Worm (Caenorhabditis elegans) whole organism, late embryonic: ENCODE data around the gene ztf-29.

Source experiments
- C08G9.2 ChIP-seq: sonication (generic microtip); optimal IDR thresholded peaks from 2 replicates; lab custom pipeline; 2016; ENCODE audit warnings: mild to moderate bottlenecking, missing genetic modification characterization, moderate library complexity, missing compliant biosample characterization
- C38D4.7 ChIP-seq: fragments of 200-800 bp; sonication (Bioruptor generic); optimal IDR thresholded peaks from 2 replicates; lab custom pipeline; 2018; ENCODE audit warnings: mild to moderate bottlenecking, missing genetic modification characterization, moderate library complexity, missing compliant biosample characterization
- F13H6.1 ChIP-seq: sonication (generic microtip); optimal IDR thresholded peaks from 2 replicates; lab custom pipeline; 2016; ENCODE audit warnings: missing genetic modification characterization, missing compliant biosample characterization
- K09A11.1 ChIP-seq: sonication (generic microtip); optimal IDR thresholded peaks from 2 replicates; lab custom pipeline; 2017; ENCODE audit warnings: antibody characterized with exemption, mild to moderate bottlenecking, missing genetic modification characterization, missing compliant biosample characterization; ENCODE audit not compliant: insufficient read depth
- T23F11.4 ChIP-seq: fragments of 200-800 bp; sonication (Bioruptor generic); optimal IDR thresholded peaks from 2 replicates; lab custom pipeline; 2018; ENCODE audit warnings: mild to moderate bottlenecking, missing genetic modification characterization, missing compliant biosample characterization
- Y22D7AL.16 ChIP-seq: sonication (generic microtip); optimal IDR thresholded peaks from 2 replicates; lab custom pipeline; 2016; ENCODE audit warnings: missing genetic modification characterization, missing compliant biosample characterization
- ahr-1 ChIP-seq: sonication (generic microtip); optimal IDR thresholded peaks from 2 replicates; lab custom pipeline; 2016; ENCODE audit warnings: missing genetic modification characterization, missing compliant biosample characterization
- ama-1 ChIP-seq: fragments of 150-350 bp; optimal IDR thresholded peaks from 2 replicates; lab custom pipeline; 2014
- ceh-18 ChIP-seq: sonication (generic microtip); optimal IDR thresholded peaks from 2 replicates; lab custom pipeline; 2016; ENCODE audit warnings: missing genetic modification characterization, missing compliant biosample characterization
- ceh-19 ChIP-seq: fragments of 200-800 bp; sonication (Bioruptor generic); optimal IDR thresholded peaks from 2 replicates; lab custom pipeline; 2018; ENCODE audit warnings: mild to moderate bottlenecking, missing genetic modification characterization, missing compliant biosample characterization
- ceh-24 ChIP-seq: sonication (generic microtip); optimal IDR thresholded peaks from 2 replicates; lab custom pipeline; 2016; ENCODE audit warnings: mild to moderate bottlenecking, missing genetic modification characterization, missing compliant biosample characterization
- ceh-30 ChIP-seq: fragments of 150-350 bp; optimal IDR thresholded peaks from 2 replicates; lab custom pipeline; 2014; ENCODE audit warnings: missing biosample characterization, missing genetic modification characterization
- ceh-31 ChIP-seq: sonication (generic microtip); optimal IDR thresholded peaks from 2 replicates; lab custom pipeline; 2016; ENCODE audit warnings: missing genetic modification characterization, missing compliant biosample characterization
- ceh-34 ChIP-seq: sonication (generic microtip); optimal IDR thresholded peaks from 2 replicates; lab custom pipeline; 2016; ENCODE audit warnings: mild to moderate bottlenecking, missing genetic modification characterization, missing compliant biosample characterization
- ceh-48 ChIP-seq: sonication (generic microtip); optimal IDR thresholded peaks from 2 replicates; lab custom pipeline; 2016; ENCODE audit warnings: missing genetic modification characterization, inconsistent platforms, missing compliant biosample characterization
- ceh-6 ChIP-seq: fragments of 200-800 bp; sonication (Bioruptor generic); optimal IDR thresholded peaks from 2 replicates; lab custom pipeline; 2018; ENCODE audit warnings: mild to moderate bottlenecking, missing genetic modification characterization, missing compliant biosample characterization
- dve-1 ChIP-seq: sonication (generic microtip); optimal IDR thresholded peaks from 2 replicates; lab custom pipeline; 2017; ENCODE audit warnings: antibody characterized with exemption, mild to moderate bottlenecking, missing genetic modification characterization, missing compliant biosample characterization
- elt-2 ChIP-seq: sonication (generic microtip); optimal IDR thresholded peaks from 2 replicates; lab custom pipeline; 2016; ENCODE audit warnings: missing genetic modification reagents, missing genetic modification characterization, missing compliant biosample characterization
- elt-4 ChIP-seq: sonication (generic microtip); optimal IDR thresholded peaks from 2 replicates; lab custom pipeline; 2016; ENCODE audit warnings: missing genetic modification characterization, missing compliant biosample characterization
- eyg-1 ChIP-seq: sonication (generic microtip); optimal IDR thresholded peaks from 2 replicates; lab custom pipeline; 2016; ENCODE audit warnings: missing genotype, missing genetic modification characterization, missing compliant biosample characterization
- fax-1 ChIP-seq: sonication (generic microtip); optimal IDR thresholded peaks from 2 replicates; lab custom pipeline; 2016; ENCODE audit warnings: missing genotype, missing genetic modification characterization, missing compliant biosample characterization
- fkh-10 ChIP-seq: fragments of 150-350 bp; optimal IDR thresholded peaks from 2 replicates; lab custom pipeline; 2014; ENCODE audit warnings: missing biosample characterization, missing genetic modification reagents, missing genetic modification characterization
- gmeb-2 ChIP-seq: sonication (generic microtip); optimal IDR thresholded peaks from 2 replicates; lab custom pipeline; 2016; ENCODE audit warnings: missing genetic modification characterization, inconsistent platforms, missing compliant biosample characterization
- hlh-13 ChIP-seq: fragments of 200-800 bp; sonication (Bioruptor generic); optimal IDR thresholded peaks from 2 replicates; lab custom pipeline; 2018; ENCODE audit warnings: mild to moderate bottlenecking, missing genetic modification characterization, missing compliant biosample characterization
- hlh-15 ChIP-seq: sonication (generic microtip); optimal IDR thresholded peaks from 2 replicates; lab custom pipeline; 2016; ENCODE audit warnings: missing genetic modification characterization, missing compliant biosample characterization
- hlh-30 ChIP-seq: sonication (generic microtip); optimal IDR thresholded peaks from 2 replicates; lab custom pipeline; 2017; ENCODE audit warnings: antibody characterized with exemption, missing genetic modification characterization, missing compliant biosample characterization; ENCODE audit not compliant: insufficient read depth
- nfya-1 ChIP-seq: sonication (generic microtip); optimal IDR thresholded peaks from 2 replicates; lab custom pipeline; 2017; ENCODE audit warnings: missing genetic modification characterization, mild to moderate bottlenecking, missing compliant biosample characterization, antibody characterized with exemption, moderate library complexity
- nhr-11 ChIP-seq: fragments of 150-350 bp; optimal IDR thresholded peaks from 2 replicates; lab custom pipeline; 2014; ENCODE audit warnings: missing biosample characterization, missing genetic modification characterization
- pha-2 ChIP-seq: sonication (generic microtip); optimal IDR thresholded peaks from 2 replicates; lab custom pipeline; 2017; ENCODE audit warnings: mild to moderate bottlenecking, missing genetic modification characterization, missing compliant biosample characterization
- rnt-1 ChIP-seq: sonication (generic microtip); optimal IDR thresholded peaks from 2 replicates; lab custom pipeline; 2016; ENCODE audit warnings: missing genetic modification characterization, missing compliant biosample characterization
- sdc-2 ChIP-seq: sonication (generic microtip); optimal IDR thresholded peaks from 2 replicates; lab custom pipeline; 2016; ENCODE audit warnings: missing genotype, missing genetic modification characterization, missing compliant biosample characterization
- sox-2 ChIP-seq: fragments of 200-800 bp; sonication (Bioruptor generic); IDR thresholded peaks from 2 replicates; pipeline ENCODE4 v1.3.6; 2022; ENCODE audit warnings: missing genetic modification reagents, missing genetic modification characterization, missing compliant biosample characterization
- tbx-2 ChIP-seq: sonication (generic microtip); optimal IDR thresholded peaks from 2 replicates; lab custom pipeline; 2016; ENCODE audit warnings: missing genetic modification characterization, missing compliant biosample characterization
- tbx-7 ChIP-seq: sonication (generic microtip); optimal IDR thresholded peaks from 2 replicates; lab custom pipeline; 2016; ENCODE audit warnings: missing genotype, missing genetic modification characterization, missing compliant biosample characterization
- ttx-3 ChIP-seq: sonication (generic microtip); optimal IDR thresholded peaks from 2 replicates; lab custom pipeline; 2016; ENCODE audit warnings: missing genetic modification reagents, missing genetic modification characterization, missing compliant biosample characterization
- unc-55 ChIP-seq: sonication (generic microtip); optimal IDR thresholded peaks from 2 replicates; lab custom pipeline; 2017; ENCODE audit warnings: missing biosample characterization, missing genetic modification reagents, missing genetic modification characterization
- zip-5 ChIP-seq: sonication (generic microtip); optimal IDR thresholded peaks from 2 replicates; lab custom pipeline; 2016; ENCODE audit warnings: missing genetic modification characterization, missing compliant biosample characterization
- ztf-16 ChIP-seq: sonication (generic microtip); optimal IDR thresholded peaks from 2 replicates; lab custom pipeline; 2017; ENCODE audit warnings: missing genetic modification characterization, missing compliant biosample characterization

Gene ztf-29

DNA sequence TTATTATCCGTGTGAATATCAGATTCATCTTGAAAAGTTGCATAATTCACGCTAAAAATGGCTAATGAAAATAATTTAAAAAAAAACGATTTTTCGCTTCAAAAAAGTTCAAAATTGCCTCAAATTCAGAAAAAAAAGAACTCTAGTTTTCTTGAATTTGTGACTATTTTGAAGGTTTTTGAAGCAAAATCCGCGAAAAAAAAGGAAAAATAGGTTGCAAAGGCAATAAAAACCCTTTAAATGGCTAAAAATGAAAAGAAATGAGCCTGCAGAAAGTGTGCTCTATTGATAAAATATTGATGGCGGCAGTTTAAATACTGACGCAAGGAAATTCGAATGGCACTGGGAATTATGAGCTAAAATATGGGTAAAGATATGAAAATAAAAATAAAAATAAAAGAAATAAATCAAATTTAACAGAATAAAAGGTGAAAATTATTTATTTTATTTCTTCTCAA lies 19.5 kb downstream of the ztf-29 start, which contains the start of gene Y66D12A.7:
Gene Y66D12A.7 (minus strand): TSS at position 51 of the 458 bp plus-strand sequence.
- TF ChIP-seq C38D4.7 (GFP tag; lab: Kevin White, UChicago) (no peak), ceh-31 (tag; lab: Kevin White, UChicago) (no peak), ceh-6 (GFP tag; lab: Kevin White, UChicago) (no peak), T23F11.4 (GFP tag; lab: Kevin White, UChicago) (no peak), hlh-15 (tag; lab: Kevin White, UChicago) (no peak), ahr-1 (tag; lab: Kevin White, UChicago) (no peak), sox-2 (GFP tag; lab: Robert Waterston, UW) (no peak), ama-1 (lab: Kevin White, UChicago) (no peak), F13H6.1 (tag; lab: Kevin White, UChicago) (no peak), hlh-30 (tag; lab: Kevin White, UChicago) (no peak), ztf-16 (no peak), ceh-19 (GFP tag; lab: Kevin White, UChicago) (no peak), fax-1 (no peak), tbx-7 (tag; lab: Kevin White, UChicago) (no peak), C08G9.2 (tag; lab: Kevin White, UChicago) (no peak)

- TF ChIP-seq sdc-2 (tag; lab: Kevin White, UChicago) = no peak
- no peak for TF ChIP-seq gmeb-2
- no peak for TF ChIP-seq ceh-31 (tag; lab: Kevin White, UChicago)
- no peak for TF ChIP-seq rnt-1 (tag; lab: Kevin White, UChicago)
- no peak for TF ChIP-seq ceh-18
- no peak for TF ChIP-seq ztf-16
- TF ChIP-seq tbx-2 (tag; lab: Kevin White, UChicago) = no peak
- TF ChIP-seq ceh-34 = no peak
- no peak for TF ChIP-seq unc-55 (GFP tag; lab: Kevin White, UChicago)
- no peak for TF ChIP-seq fax-1
- no peak for TF ChIP-seq dve-1 (tag; lab: Kevin White, UChicago)
- no peak for TF ChIP-seq fkh-10
- no peak for TF ChIP-seq C08G9.2 (tag; lab: Kevin White, UChicago)
- TF ChIP-seq ttx-3 (tag; lab: Kevin White, UChicago) = no peak
- TF ChIP-seq, all 69 proteins: peak for 0
Observed at ce11 chrIII:11581372-11581771, 20.4 kb downstream of the ztf-29 start, which contains the start of the genes Y66D12A.6 and ceh-92. Gene Y66D12A.6, minus strand, starts transcription at chrIII:11581402. Gene ceh-92, plus strand, starts transcription at chrIII:11581600.

DNA sequence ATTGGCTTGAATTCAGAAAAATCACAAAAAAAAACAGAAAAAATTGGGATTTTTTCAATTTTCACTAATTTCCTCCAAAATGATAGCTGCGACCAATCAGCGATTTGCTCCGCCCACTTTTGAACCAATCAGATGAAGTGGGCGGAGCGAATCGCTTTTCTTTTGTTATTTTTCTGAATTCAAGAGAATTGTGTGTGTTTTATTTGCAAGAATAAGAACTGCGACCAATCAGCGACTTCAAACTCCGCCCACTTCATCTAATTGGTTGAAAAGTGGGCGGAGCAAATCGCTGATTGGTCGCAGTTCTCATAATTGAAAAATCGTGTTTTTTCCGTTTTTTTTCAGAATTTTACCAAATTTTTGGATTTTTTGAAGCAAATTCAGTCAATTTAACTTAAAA lies 21.6 kb downstream of the ztf-29 start:
- TF ChIP-seq nfya-1 (peak; percentile 86), K09A11.1 (tag; lab: Kevin White, UChicago) (no peak), zip-5 (tag; lab: Kevin White, UChicago) (no peak), hlh-13 (GFP tag; lab: Kevin White, UChicago) (no peak), gmeb-2 (no peak), dve-1 (tag; lab: Kevin White, UChicago) (no peak), ceh-24 (no peak)

ce11 chrIII:11588911-11589310 lies 28.0 kb downstream of the ztf-29 start, which contains the start of gene Y66D12A.3:
Gene Y66D12A.3, plus strand, starts transcription at chrIII:11589211.
- TF ChIP-seq pha-2 (tag; lab: Kevin White, UChicago) (no peak), fkh-10 (no peak), nhr-11 (no peak), ceh-30 (tag; lab: Kevin White, UChicago) (no peak), C08G9.2 (tag; lab: Kevin White, UChicago) (no peak), eyg-1 (no peak), ceh-48 (tag; lab: Kevin White, UChicago) (no peak), Y22D7AL.16 (tag; lab: Kevin White, UChicago) (no peak), elt-2 (no peak), ceh-6 (GFP tag; lab: Kevin White, UChicago) (no peak), elt-4 (tag; lab: Kevin White, UChicago) (no peak), ceh-18 (no peak)
